Fruit fly (Drosophila melanogaster) whole organism, prepupa: ENCODE measurements around the gene CG42818.

Experiments used
- Blimp-1 ChIP-seq: fragments of 200-800 bp; sonication (Bioruptor generic); optimal IDR thresholded peaks from 3 replicates; lab custom pipeline; 2017; ENCODE audit warnings: missing biosample characterization, missing genetic modification characterization, mild to moderate bottlenecking, moderate library complexity, missing genetic modification reagents
- CG10631 ChIP-seq: fragments of 200-800 bp; sonication (Bioruptor generic); optimal IDR thresholded peaks from 2 replicates; lab custom pipeline; 2016; ENCODE audit warnings: missing biosample characterization, missing genetic modification characterization
- CG10669 ChIP-seq: fragments of 200-800 bp; sonication (Bioruptor generic); optimal IDR thresholded peaks from 3 replicates; lab custom pipeline; 2018; ENCODE audit warnings: missing biosample characterization, mild to moderate bottlenecking, missing genetic modification characterization, moderate library complexity
- CG11294 ChIP-seq: fragments of 200-800 bp; sonication (Bioruptor generic); IDR thresholded peaks from 2 replicates; pipeline ENCODE4 v1.3.6; 2022; ENCODE audit warnings: missing biosample characterization, missing genetic modification characterization
- CG11762 ChIP-seq: fragments of 200-800 bp; sonication (Bioruptor generic); optimal IDR thresholded peaks from 3 replicates; lab custom pipeline; 2016; ENCODE audit warnings: missing biosample characterization, missing genetic modification characterization; ENCODE audit not compliant: insufficient read depth
- CG15336 ChIP-seq: fragments of 200-800 bp; sonication (Bioruptor generic); IDR thresholded peaks from 2 replicates; pipeline ENCODE4 v1.3.6; 2022; ENCODE audit warnings: missing biosample characterization, missing genetic modification characterization
- CG1621 ChIP-seq: fragments of 200-800 bp; sonication (Bioruptor generic); optimal IDR thresholded peaks from 3 replicates; lab custom pipeline; 2018; ENCODE audit warnings: missing biosample characterization, mild to moderate bottlenecking, missing genetic modification characterization
- CG16779 ChIP-seq: fragments of 200-800 bp; sonication (Bioruptor generic); optimal IDR thresholded peaks from 3 replicates; lab custom pipeline; 2017; ENCODE audit warnings: missing biosample characterization, mild to moderate bottlenecking, missing genetic modification characterization
- CG3032 ChIP-seq: fragments of 200-800 bp; optimal IDR thresholded peaks from 2 replicates; lab custom pipeline; 2019; ENCODE audit warnings: missing biosample characterization, mild to moderate bottlenecking, missing genetic modification characterization, moderate library complexity
- CG31627 ChIP-seq: fragments of 200-800 bp; sonication (Bioruptor generic); optimal IDR thresholded peaks from 3 replicates; lab custom pipeline; 2016; ENCODE audit warnings: missing biosample characterization, missing genetic modification characterization
- CG32006 ChIP-seq: fragments of 200-800 bp; sonication (Bioruptor generic); optimal IDR thresholded peaks from 3 replicates; lab custom pipeline; 2017; ENCODE audit warnings: missing biosample characterization, mild to moderate bottlenecking, missing genetic modification characterization
- CG34406 ChIP-seq: fragments of 200-800 bp; sonication (Bioruptor generic); optimal IDR thresholded peaks from 3 replicates; lab custom pipeline; 2016; ENCODE audit warnings: missing biosample characterization, missing genetic modification characterization
- CG3919 ChIP-seq: fragments of 200-800 bp; sonication (Bioruptor generic); optimal IDR thresholded peaks from 3 replicates; lab custom pipeline; 2016; ENCODE audit warnings: missing biosample characterization, missing genetic modification characterization
- CG4318 ChIP-seq: fragments of 200-800 bp; sonication (Bioruptor generic); optimal IDR thresholded peaks from 3 replicates; lab custom pipeline; 2017; ENCODE audit warnings: missing biosample characterization, mild to moderate bottlenecking, missing genetic modification characterization
- CG6276 ChIP-seq: fragments of 200-800 bp; sonication (Bioruptor generic); optimal IDR thresholded peaks from 2 replicates; lab custom pipeline; 2017; ENCODE audit warnings: missing biosample characterization, mild to moderate bottlenecking, missing genetic modification characterization
- CG6792 ChIP-seq: fragments of 200-800 bp; sonication (Bioruptor generic); optimal IDR thresholded peaks from 3 replicates; lab custom pipeline; 2016; ENCODE audit warnings: missing biosample characterization, missing genetic modification characterization
- CG6808 ChIP-seq: fragments of 200-800 bp; sonication (Bioruptor generic); optimal IDR thresholded peaks from 3 replicates; lab custom pipeline; 2017; ENCODE audit warnings: missing biosample characterization, missing genetic modification characterization, mild to moderate bottlenecking, moderate library complexity, missing genetic modification reagents
- CG6854 ChIP-seq: fragments of 200-800 bp; sonication (Bioruptor generic); optimal IDR thresholded peaks from 2 replicates; lab custom pipeline; 2017; ENCODE audit warnings: missing biosample characterization, mild to moderate bottlenecking, missing genetic modification characterization
- CG7368 ChIP-seq: fragments of 200-800 bp; sonication (Bioruptor generic); optimal IDR thresholded peaks from 3 replicates; lab custom pipeline; 2016; ENCODE audit warnings: missing biosample characterization, missing genetic modification characterization
- CG8119 ChIP-seq: fragments of 200-800 bp; sonication (Bioruptor generic); IDR thresholded peaks from 3 replicates; pipeline ENCODE4 v1.3.6; 2022; ENCODE audit warnings: missing biosample characterization, missing genetic modification characterization
- CG8319 ChIP-seq: fragments of 200-800 bp; sonication (Bioruptor generic); optimal IDR thresholded peaks from 3 replicates; lab custom pipeline; 2016; ENCODE audit warnings: missing biosample characterization, missing genetic modification characterization
- CG8632 ChIP-seq: fragments of 200-800 bp; sonication (Bioruptor generic); optimal IDR thresholded peaks from 3 replicates; lab custom pipeline; 2016; ENCODE audit warnings: missing biosample characterization, missing genetic modification characterization
- CG9139 ChIP-seq: fragments of 200-800 bp; sonication (Bioruptor generic); optimal IDR thresholded peaks from 3 replicates; lab custom pipeline; 2017; ENCODE audit warnings: missing biosample characterization, mild to moderate bottlenecking, missing genetic modification characterization
- Eip75B ChIP-seq: fragments of 200-800 bp; sonication (Bioruptor generic); optimal IDR thresholded peaks from 3 replicates; lab custom pipeline; 2016; ENCODE audit warnings: missing biosample characterization, missing genetic modification characterization
- Eip93F ChIP-seq: fragments of 200-800 bp; sonication (Bioruptor generic); optimal IDR thresholded peaks from 2 replicates; lab custom pipeline; 2016; ENCODE audit warnings: missing biosample characterization, mild to moderate bottlenecking, missing genetic modification characterization
- Ets21C ChIP-seq: fragments of 200-800 bp; sonication (Bioruptor generic); optimal IDR thresholded peaks from 3 replicates; lab custom pipeline; 2016; ENCODE audit warnings: missing biosample characterization, missing genetic modification characterization
- Ets96B ChIP-seq: fragments of 200-800 bp; optimal IDR thresholded peaks from 2 replicates; lab custom pipeline; 2019; ENCODE audit warnings: missing biosample characterization, mild to moderate bottlenecking, missing genetic modification characterization, moderate library complexity
- Hr38 ChIP-seq: sonication (Bioruptor generic); optimal IDR thresholded peaks from 2 replicates; lab custom pipeline; 2016; ENCODE audit warnings: missing biosample characterization, missing genetic modification characterization
- Hr39 ChIP-seq: fragments of 200-800 bp; sonication (Bioruptor generic); optimal IDR thresholded peaks from 2 replicates; lab custom pipeline; 2016; ENCODE audit warnings: missing biosample characterization, missing genetic modification characterization
- Hr4 ChIP-seq: fragments of 200-800 bp; sonication (Bioruptor generic); optimal IDR thresholded peaks from 3 replicates; lab custom pipeline; 2016; ENCODE audit warnings: missing biosample characterization, missing genetic modification characterization
- Lpt ChIP-seq: fragments of 200-800 bp; sonication (Bioruptor generic); optimal IDR thresholded peaks from 3 replicates; lab custom pipeline; 2016; ENCODE audit warnings: missing biosample characterization, missing genetic modification characterization
- Met ChIP-seq: fragments of 200-800 bp; sonication (Bioruptor generic); optimal IDR thresholded peaks from 3 replicates; lab custom pipeline; 2016; ENCODE audit warnings: missing biosample characterization, missing genetic modification characterization
- OdsH ChIP-seq: fragments of 200-800 bp; sonication (Bioruptor generic); optimal IDR thresholded peaks from 3 replicates; lab custom pipeline; 2016; ENCODE audit warnings: missing biosample characterization, missing genetic modification characterization
- Smox ChIP-seq: fragments of 200-800 bp; sonication (Bioruptor generic); optimal IDR thresholded peaks from 3 replicates; lab custom pipeline; 2016; ENCODE audit warnings: missing biosample characterization, missing genetic modification characterization
- Sox14 ChIP-seq: fragments of 200-800 bp; sonication (Bioruptor generic); optimal IDR thresholded peaks from 3 replicates; lab custom pipeline; 2016; ENCODE audit warnings: missing biosample characterization, missing genetic modification characterization
- Sox15 ChIP-seq: fragments of 200-800 bp; sonication (Bioruptor generic); optimal IDR thresholded peaks from 3 replicates; lab custom pipeline; 2016; ENCODE audit warnings: missing biosample characterization, missing genetic modification characterization
- acj6 ChIP-seq: fragments of 200-800 bp; sonication (Bioruptor generic); optimal IDR thresholded peaks from 3 replicates; lab custom pipeline; 2016; ENCODE audit warnings: missing biosample characterization, missing genetic modification characterization
- cyc ChIP-seq: fragments of 200-800 bp; sonication (Bioruptor generic); optimal IDR thresholded peaks from 3 replicates; lab custom pipeline; 2016; ENCODE audit warnings: missing biosample characterization, missing genetic modification characterization
- dac ChIP-seq: fragments of 200-800 bp; sonication (Bioruptor generic); optimal IDR thresholded peaks from 2 replicates; lab custom pipeline; 2017; ENCODE audit warnings: missing biosample characterization, mild to moderate bottlenecking, missing genetic modification characterization
- dsx ChIP-seq: fragments of 200-800 bp; optimal IDR thresholded peaks from 3 replicates; lab custom pipeline; 2019; ENCODE audit warnings: missing biosample characterization, mild to moderate bottlenecking, missing genetic modification characterization, moderate library complexity; ENCODE audit not compliant: poor library complexity, severe bottlenecking
- eg ChIP-seq: fragments of 200-800 bp; sonication (Bioruptor generic); IDR thresholded peaks from 3 replicates; pipeline ENCODE4 v1.3.6; 2022; ENCODE audit warnings: missing biosample characterization, missing genetic modification characterization
- esn ChIP-seq: fragments of 200-800 bp; sonication (Bioruptor generic); optimal IDR thresholded peaks from 2 replicates; lab custom pipeline; 2016; ENCODE audit warnings: missing biosample characterization, mild to moderate bottlenecking, missing genetic modification characterization, moderate library complexity
- fd59A ChIP-seq: fragments of 200-800 bp; sonication (Bioruptor generic); optimal IDR thresholded peaks from 2 replicates; lab custom pipeline; 2017; ENCODE audit warnings: missing biosample characterization, mild to moderate bottlenecking, missing genetic modification characterization, missing genetic modification reagents
- fd85E ChIP-seq: fragments of 200-800 bp; sonication (Bioruptor generic); optimal IDR thresholded peaks from 3 replicates; lab custom pipeline; 2016; ENCODE audit warnings: missing biosample characterization, missing genetic modification characterization
- fkh ChIP-seq: fragments of 200-800 bp; sonication (Bioruptor generic); optimal IDR thresholded peaks from 3 replicates; lab custom pipeline; 2017; ENCODE audit warnings: missing biosample characterization, mild to moderate bottlenecking, missing genetic modification characterization, moderate library complexity
- lz ChIP-seq: fragments of 200-800 bp; sonication (Bioruptor generic); optimal IDR thresholded peaks from 3 replicates; lab custom pipeline; 2016; ENCODE audit warnings: missing biosample characterization, missing genetic modification characterization
- net ChIP-seq: fragments of 200-800 bp; sonication (Bioruptor generic); optimal IDR thresholded peaks from 3 replicates; lab custom pipeline; 2016; ENCODE audit warnings: missing biosample characterization, missing genetic modification characterization
- pdm3 ChIP-seq: fragments of 200-800 bp; sonication (Bioruptor generic); optimal IDR thresholded peaks from 3 replicates; lab custom pipeline; 2016; ENCODE audit warnings: missing biosample characterization, missing genetic modification characterization
- salr ChIP-seq, 2 experiments: fragments of 200-800 bp; sonication (Bioruptor generic); optimal IDR thresholded peaks; 3 replicates each; lab custom pipeline; 2016 to 2018; ENCODE audit warnings: missing biosample characterization in 2 of 2, missing genetic modification characterization in 2 of 2, mild to moderate bottlenecking in 1 of 2
- spab ChIP-seq: fragments of 200-800 bp; sonication (Bioruptor generic); optimal IDR thresholded peaks from 2 replicates; lab custom pipeline; 2017; ENCODE audit warnings: missing biosample characterization, mild to moderate bottlenecking, missing genetic modification characterization, missing genetic modification reagents
- svp ChIP-seq: fragments of 200-800 bp; sonication (Bioruptor generic); peaks from one replicate; lab custom pipeline; 2016; ENCODE audit warnings: missing biosample characterization, missing genetic modification characterization
- topi ChIP-seq: fragments of 200-800 bp; sonication (Bioruptor generic); optimal IDR thresholded peaks from 3 replicates; lab custom pipeline; 2016; ENCODE audit warnings: missing biosample characterization, missing genetic modification characterization
- vri ChIP-seq: fragments of 200-800 bp; sonication (Bioruptor generic); optimal IDR thresholded peaks from 3 replicates; lab custom pipeline; 2016; ENCODE audit warnings: missing biosample characterization, mild to moderate bottlenecking, missing genetic modification characterization

Gene CG42818

dm6 chr2L:16274100-16274499, 32.4 kb downstream of the CG42818 start:
- no peak for TF ChIP-seq Hr39 (GFP tag; lab: Kevin White, UChicago)
- TF ChIP-seq CG10631 = no peak
- no peak for TF ChIP-seq Ets96B (tag; lab: Kevin White, UChicago)
- no peak for TF ChIP-seq CG4318 (GFP tag; lab: Kevin White, UChicago)
- TF ChIP-seq Sox15 (GFP tag; lab: Kevin White, UChicago) = no peak
- TF ChIP-seq dsx (GFP tag; lab: Kevin White, UChicago) = peak; percentile 40
- peak; percentile 12 for TF ChIP-seq Lpt (GFP tag; lab: Kevin White, UChicago)
- TF ChIP-seq CG8632 (GFP tag; lab: Kevin White, UChicago) = no peak
- no peak for TF ChIP-seq spab (GFP tag; lab: Kevin White, UChicago)
- TF ChIP-seq Eip93F (GFP tag; lab: Kevin White, UChicago) = no peak
- TF ChIP-seq CG6792 = no peak
- no peak for TF ChIP-seq OdsH
- TF ChIP-seq lz (GFP tag; lab: Kevin White, UChicago) = no peak
- TF ChIP-seq CG6276 (GFP tag; lab: Kevin White, UChicago) = peak; percentile 4
- no peak for TF ChIP-seq net (GFP tag; lab: Kevin White, UChicago)
- TF ChIP-seq CG31627 (GFP tag; lab: Kevin White, UChicago) = no peak
- peak; percentile 15 for TF ChIP-seq esn (GFP tag; lab: Kevin White, UChicago)
- TF ChIP-seq CG6854 (GFP tag; lab: Kevin White, UChicago) = no peak
- TF ChIP-seq CG9139 (GFP tag; lab: Kevin White, UChicago) = no peak
- TF ChIP-seq CG7368 (GFP tag; lab: Kevin White, UChicago) = no peak
- no peak for TF ChIP-seq Hr38 (GFP tag; lab: Kevin White, UChicago)
- TF ChIP-seq Ets21C (GFP tag; lab: Kevin White, UChicago) = no peak
- TF ChIP-seq salr (GFP tag; optimal IDR thresholded peaks at IDR 0.05; lab: Kevin White, UChicago) = no peak
- TF ChIP-seq CG8319 (GFP tag; lab: Kevin White, UChicago) = no peak
- no peak for TF ChIP-seq CG16779 (tag; lab: Kevin White, UChicago)
- no peak for TF ChIP-seq CG1621
- TF ChIP-seq cyc = no peak
- TF ChIP-seq fd59A (GFP tag; lab: Kevin White, UChicago) = no peak
- TF ChIP-seq pdm3 = no peak
- no peak for TF ChIP-seq CG34406 (GFP tag; lab: Kevin White, UChicago)
- TF ChIP-seq CG11294 (GFP tag; lab: Robert Waterston, UW) = no peak
- TF ChIP-seq CG3032 (tag; lab: Kevin White, UChicago) = no peak
- TF ChIP-seq Met (GFP tag; lab: Kevin White, UChicago) = no peak
- TF ChIP-seq vri (GFP tag; lab: Kevin White, UChicago) = no peak
- TF ChIP-seq Smox = no peak
- peak; percentile 4 for TF ChIP-seq dac
- no peak for TF ChIP-seq fkh (GFP tag; lab: Kevin White, UChicago)
- TF ChIP-seq CG6808 (GFP tag; lab: Kevin White, UChicago) = no peak
- TF ChIP-seq Sox14 = no peak
- TF ChIP-seq topi (GFP tag; lab: Kevin White, UChicago) = no peak
- TF ChIP-seq eg = 0 out of 3 replicates have a peak, but pooled peaks have one; percentile 48
- no peak for TF ChIP-seq CG11762
- peak; percentile 4 for TF ChIP-seq CG3919
- TF ChIP-seq Hr4 = no peak
- TF ChIP-seq CG8119 (GFP tag; lab: Robert Waterston, UW) = peak; percentile 41; the same call in 1 of the 3 replicates
- TF ChIP-seq fd85E (GFP tag; lab: Kevin White, UChicago) = no peak
- no peak for TF ChIP-seq acj6 (GFP tag; lab: Kevin White, UChicago)
- TF ChIP-seq CG32006 (GFP tag; lab: Kevin White, UChicago) = peak; percentile 27
- no peak; the same call in 1 of the 2 replicates for TF ChIP-seq CG15336 (GFP tag; lab: Robert Waterston, UW)
- TF ChIP-seq svp (GFP tag; lab: Kevin White, UChicago) = peak; percentile 83
- TF ChIP-seq Blimp-1 (GFP tag; lab: Kevin White, UChicago) = no peak
- TF ChIP-seq CG10669 (GFP tag; lab: Kevin White, UChicago) = no peak
- TF ChIP-seq Eip75B (GFP tag; lab: Kevin White, UChicago) = no peak
